Fruit fly (Drosophila melanogaster): ENCODE data around the gene Ccp84Ag.

The Ccp84Ag gene

dm6 chr3R:6662613-6663288 lies 23.8 kb upstream of the Ccp84Ag start (continued):
- TF ChIP-seq pita (GFP tag; optimal IDR thresholded peaks at IDR 0.05): no peak

dm6 chr3R:6663289-6663666 lies 23.2 kb upstream of the Ccp84Ag start:
- TF ChIP-seq row (GFP tag; IDR thresholded peaks at IDR 0.05): 0 out of 3 replicates have a peak, but pooled peaks have one; percentile 1
- no peak for TF ChIP-seq CG17829 (tag; optimal IDR thresholded peaks at IDR 0.05)
- peak in 1 of 2 experiments; percentile 93 for TF ChIP-seq tll (GFP tag; optimal IDR thresholded peaks at IDR 0.05)

- TF ChIP-seq ato (GFP tag; IDR thresholded peaks at IDR 0.05; ENCODE audit: partially characterized antibody): no peak
- no peak for TF ChIP-seq CG16863 (GFP tag; optimal IDR thresholded peaks at IDR 0.05)
- peak; percentile 6 for TF ChIP-seq MTF-1 (GFP tag; optimal IDR thresholded peaks at IDR 0.05; ENCODE audit: borderline replicate concordance)
- TF ChIP-seq CG1233 (GFP tag; optimal IDR thresholded peaks at IDR 0.05): peak; percentile 12
- no peak for TF ChIP-seq CG30431 (GFP tag; optimal IDR thresholded peaks at IDR 0.05)
- peak; percentile 35 for TF ChIP-seq dmrt99B (tag; optimal IDR thresholded peaks at IDR 0.05)
- no peak for TF ChIP-seq Hr39 (optimal IDR thresholded peaks at IDR 0.05)
- 0 out of 3 replicates have a peak, but pooled peaks have one; percentile 13 for TF ChIP-seq knrl (GFP tag; IDR thresholded peaks at IDR 0.05; ENCODE audit: partially characterized antibody)
- peak; percentile 7 for TF ChIP-seq Atf3 (GFP tag; optimal IDR thresholded peaks at IDR 0.05)
- TF ChIP-seq Dp (GFP tag; optimal IDR thresholded peaks at IDR 0.05): peak; percentile 41
- TF ChIP-seq CG2202 (tag; optimal IDR thresholded peaks at IDR 0.05): peak; percentile 30
- no peak for TF ChIP-seq CG12659 (GFP tag; optimal IDR thresholded peaks at IDR 0.05)
- TF ChIP-seq CG8290 (GFP tag; optimal IDR thresholded peaks at IDR 0.05): no peak
- TF ChIP-seq CG8290 (tag; optimal IDR thresholded peaks at IDR 0.05): peak in 1 of 2 experiments; percentile 14
- peak; percentile 8 for TF ChIP-seq CG12104 (GFP tag; optimal IDR thresholded peaks at IDR 0.05)
- TF ChIP-seq cato (GFP tag; optimal IDR thresholded peaks at IDR 0.05; ENCODE audit: borderline replicate concordance): no peak
- peak; percentile 16 for TF ChIP-seq D19A (tag; optimal IDR thresholded peaks at IDR 0.05)
- peak; percentile 39 for TF ChIP-seq Neu2 (GFP tag; optimal IDR thresholded peaks at IDR 0.05; ENCODE audit: borderline replicate concordance)
- TF ChIP-seq CG7963 (GFP tag; IDR thresholded peaks at IDR 0.05; ENCODE audit: partially characterized antibody): 0 out of 3 replicates have a peak, but pooled peaks have one; percentile 15
- peak; percentile 70 for TF ChIP-seq ac (GFP tag; optimal IDR thresholded peaks at IDR 0.05)
- TF ChIP-seq Pdp1 (GFP tag; optimal IDR thresholded peaks at IDR 0.05): peak in 1 of 2 experiments; percentile 12
- peak; percentile 87 for TF ChIP-seq CG5180 (GFP tag; optimal IDR thresholded peaks at IDR 0.05)
- peak; percentile 75 for TF ChIP-seq CG17361 (GFP tag; IDR thresholded peaks at IDR 0.05)
- peak; percentile 49 for TF ChIP-seq CG11504 (tag; optimal IDR thresholded peaks at IDR 0.05)
- TF ChIP-seq Vsx1 (GFP tag; optimal IDR thresholded peaks at IDR 0.05): no peak
- no peak for TF ChIP-seq HLH4C (GFP tag; IDR thresholded peaks at IDR 0.05; ENCODE audit: partially characterized antibody)
- TF ChIP-seq CG12942 (GFP tag; optimal IDR thresholded peaks at IDR 0.05): peak; percentile 5
- no peak for TF ChIP-seq Lim3 (GFP tag; IDR thresholded peaks at IDR 0.05)
- no peak for TF ChIP-seq MBD-R2 (GFP tag; IDR thresholded peaks at IDR 0.05)
- no peak for TF ChIP-seq zfh2 (GFP tag; optimal IDR thresholded peaks at IDR 0.05)
- peak; percentile 18 for TF ChIP-seq CG13424 (tag; optimal IDR thresholded peaks at IDR 0.05)
- no peak for TF ChIP-seq sc (optimal IDR thresholded peaks at IDR 0.05)
- peak; percentile 4 for TF ChIP-seq sc (GFP tag; optimal IDR thresholded peaks at IDR 0.05)
- no peak for TF ChIP-seq dm (GFP tag; optimal IDR thresholded peaks at IDR 0.05)
- peak in 1 of 2 experiments; percentile 51 for TF ChIP-seq bsh (GFP tag; optimal IDR thresholded peaks at IDR 0.05)
- TF ChIP-seq Sox100B (GFP tag; optimal IDR thresholded peaks at IDR 0.05): peak; percentile 27
- 0 out of 2 replicates have a peak, but pooled peaks have one; percentile 51 for TF ChIP-seq chm (GFP tag; IDR thresholded peaks at IDR 0.05)
- peak; percentile 69 for TF ChIP-seq CG1603 (tag; optimal IDR thresholded peaks at IDR 0.05)
- TF ChIP-seq dmrt11E (tag; optimal IDR thresholded peaks at IDR 0.05): no peak
These were observed 22.0 kb upstream of the Ccp84Ag start for dm6 chr3R:6664371-6665116.

Data from whole organism, embryonic.